Fruit fly (Drosophila melanogaster) Kc167 (cell line): ENCODE measurements around the gene CG17344.

ENCODE experiments used
- Myc ChIP-seq: fragments of >200 bp; optimal IDR thresholded peaks from 2 replicates; lab custom pipeline; 2017; ENCODE audit warnings: missing external identifiers
- Sin3A ChIP-seq: fragments of >200 bp; optimal IDR thresholded peaks from 2 replicates; lab custom pipeline; 2018; ENCODE audit warnings: missing external identifiers
- h ChIP-seq: fragments of >200 bp; optimal IDR thresholded peaks from 3 replicates; lab custom pipeline; 2018; ENCODE audit warnings: missing external identifiers
- insv ChIP-seq: fragments of >200 bp; optimal IDR thresholded peaks from 3 replicates; lab custom pipeline; 2018; ENCODE audit warnings: missing external identifiers
- psq ChIP-seq: fragments of >200 bp; optimal IDR thresholded peaks from 2 replicates; lab custom pipeline; 2017; ENCODE audit warnings: missing external identifiers
- ttk ChIP-seq: sonication (Bioruptor generic); optimal IDR thresholded peaks from 2 replicates; lab custom pipeline; 2017; ENCODE audit warnings: missing external identifiers

CG17344 gene

DNA sequence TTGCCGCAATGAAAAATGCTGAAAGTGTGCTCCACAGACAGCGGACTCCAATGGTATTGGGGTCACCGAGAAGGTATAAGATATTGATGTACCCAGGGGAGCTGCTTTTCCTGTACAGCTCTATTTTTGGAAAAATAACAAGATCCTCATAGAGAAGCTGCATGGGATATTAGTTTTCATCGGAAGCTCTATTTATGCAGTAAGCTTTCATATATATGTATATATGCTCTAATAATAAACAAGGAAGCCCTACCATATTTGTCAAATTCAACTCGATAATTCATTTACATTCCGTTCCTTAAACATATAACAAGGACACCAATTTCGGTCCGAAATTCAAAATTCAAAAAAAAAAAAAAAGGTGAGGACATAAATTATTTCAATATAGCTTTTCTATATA lies at the start of gene CG17344, which contains the start of gene CG43731:
TSS of gene CG17344 (plus strand) at position 301 of the 400 bp plus-strand sequence.
TSS of gene CG43731 (plus strand) at position 301 of the 400 bp plus-strand sequence.
- no peak for TF ChIP-seq Sin3A (lab: Kevin White, UChicago)
- TF ChIP-seq insv (lab: Kevin White, UChicago): no peak
- TF ChIP-seq ttk (lab: Kevin White, UChicago): no peak
- TF ChIP-seq h (lab: Kevin White, UChicago): no peak
- no peak for TF ChIP-seq psq
- TF ChIP-seq Myc (lab: Kevin White, UChicago): no peak

- TF ChIP-seq Sin3A (lab: Kevin White, UChicago) (no peak), Myc (lab: Kevin White, UChicago) (no peak), insv (lab: Kevin White, UChicago) (no peak), psq (no peak), h (lab: Kevin White, UChicago) (no peak), ttk (lab: Kevin White, UChicago) (no peak)
Observed at dm6 chr2L:19053860-19054515, 47.9 kb upstream of the CG17344 start, which contains the start of gene CG10492. TSS of gene CG10492 (plus strand) at chr2L:19054078.

DNA sequence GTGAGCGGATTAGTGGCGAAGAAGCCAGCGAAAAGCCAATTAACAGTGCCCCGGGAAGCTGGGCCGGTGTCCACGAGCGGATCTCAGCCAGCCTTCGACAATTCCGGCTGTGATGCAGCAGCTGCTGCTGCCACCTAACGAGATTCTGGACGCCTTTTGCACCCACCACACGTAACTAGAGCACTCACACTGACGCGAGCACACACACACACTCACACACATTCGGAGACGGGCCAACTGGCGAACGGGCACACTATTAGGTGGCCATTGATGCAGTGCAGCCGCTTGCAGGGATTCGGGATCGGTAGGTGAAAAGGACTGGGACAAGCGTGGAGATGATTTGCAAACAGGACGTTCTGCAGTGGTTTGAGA lies 47.3 kb upstream of the CG17344 start:
- no peak for TF ChIP-seq h (lab: Kevin White, UChicago)
- no peak for TF ChIP-seq Sin3A (lab: Kevin White, UChicago)
- TF ChIP-seq insv (lab: Kevin White, UChicago): no peak
- TF ChIP-seq psq: no peak
- TF ChIP-seq Myc (lab: Kevin White, UChicago): no peak
- no peak for TF ChIP-seq ttk (lab: Kevin White, UChicago)

dm6 chr2L:19057799-19058198 lies 44.0 kb upstream of the CG17344 start:
- TF ChIP-seq h (lab: Kevin White, UChicago) (no peak), psq (no peak), insv (lab: Kevin White, UChicago) (no peak), Sin3A (lab: Kevin White, UChicago) (no peak), ttk (lab: Kevin White, UChicago) (no peak), Myc (lab: Kevin White, UChicago) (no peak)

DNA sequence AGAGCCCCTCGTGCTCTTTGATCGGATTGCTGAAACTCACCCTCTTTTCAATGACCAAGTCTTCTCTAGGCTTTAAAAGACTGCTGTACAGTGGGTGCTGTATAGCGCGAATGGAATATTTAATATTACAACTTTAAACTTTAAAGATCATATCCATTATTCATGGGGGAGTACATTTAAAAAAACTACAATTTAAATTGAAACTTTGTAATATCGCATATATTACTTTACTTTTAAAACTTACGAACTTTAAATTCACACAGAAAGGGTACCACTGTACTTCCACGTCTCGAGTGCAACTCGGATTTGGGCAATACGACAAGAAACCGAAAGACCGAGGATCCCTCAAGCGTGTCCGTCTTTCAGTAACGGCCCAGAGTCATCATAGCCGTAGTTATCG lies 42.9 kb upstream of the CG17344 start, which contains the start of gene Phlpp:
TSS of gene Phlpp (plus strand) at position 214 of the 400 bp plus-strand sequence.
- TF ChIP-seq h (lab: Kevin White, UChicago): no peak
- TF ChIP-seq ttk (lab: Kevin White, UChicago): no peak
- no peak for TF ChIP-seq Myc (lab: Kevin White, UChicago)
- TF ChIP-seq Sin3A (lab: Kevin White, UChicago): no peak
- TF ChIP-seq psq: no peak
- TF ChIP-seq insv (lab: Kevin White, UChicago): no peak

DNA sequence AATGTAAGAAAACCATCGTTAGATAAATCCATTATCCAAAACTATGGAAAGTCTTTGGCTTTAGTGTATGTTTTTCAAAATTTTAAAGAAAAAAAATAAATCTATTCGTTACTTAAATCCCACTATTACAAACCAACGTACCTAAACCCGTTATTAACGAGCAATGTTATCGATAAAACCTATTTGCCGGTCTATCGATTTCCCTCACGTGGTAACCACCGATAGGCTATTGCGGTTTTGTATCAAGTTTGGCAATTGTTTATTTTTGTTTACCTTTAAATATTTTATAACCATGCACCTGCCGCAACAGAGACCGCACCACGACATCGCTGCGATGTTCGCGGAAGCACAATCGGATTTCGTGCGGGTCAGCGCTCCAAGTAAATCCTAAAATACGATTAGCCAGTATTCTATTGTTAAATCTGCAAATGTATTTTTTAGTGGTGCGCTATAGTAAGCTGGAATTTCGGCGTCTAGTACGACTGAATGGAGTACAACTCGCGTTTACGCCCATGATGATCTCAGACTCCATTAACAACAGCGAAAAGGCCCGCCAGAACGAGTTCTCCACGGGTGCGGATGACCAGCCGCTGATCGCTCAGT lies 38.7 kb upstream of the CG17344 start, which contains the start of gene Dus4:
TSS of gene Dus4 (plus strand) at position 206 of the 603 bp plus-strand sequence.
- TF ChIP-seq psq: no peak
- TF ChIP-seq Myc (lab: Kevin White, UChicago): no peak
- TF ChIP-seq ttk (lab: Kevin White, UChicago): no peak
- no peak for TF ChIP-seq h (lab: Kevin White, UChicago)
- TF ChIP-seq Sin3A (lab: Kevin White, UChicago): no peak
- no peak for TF ChIP-seq insv (lab: Kevin White, UChicago)

- TF ChIP-seq Myc (lab: Kevin White, UChicago) (no peak), Sin3A (lab: Kevin White, UChicago) (no peak), insv (lab: Kevin White, UChicago) (no peak), h (lab: Kevin White, UChicago) (no peak), psq (no peak), ttk (lab: Kevin White, UChicago) (no peak)
Observed at dm6 chr2L:19064706-19065105, 37.1 kb upstream of the CG17344 start, which contains the start of gene CG17343. TSS of gene CG17343 (plus strand) at chr2L:19064929.

DNA sequence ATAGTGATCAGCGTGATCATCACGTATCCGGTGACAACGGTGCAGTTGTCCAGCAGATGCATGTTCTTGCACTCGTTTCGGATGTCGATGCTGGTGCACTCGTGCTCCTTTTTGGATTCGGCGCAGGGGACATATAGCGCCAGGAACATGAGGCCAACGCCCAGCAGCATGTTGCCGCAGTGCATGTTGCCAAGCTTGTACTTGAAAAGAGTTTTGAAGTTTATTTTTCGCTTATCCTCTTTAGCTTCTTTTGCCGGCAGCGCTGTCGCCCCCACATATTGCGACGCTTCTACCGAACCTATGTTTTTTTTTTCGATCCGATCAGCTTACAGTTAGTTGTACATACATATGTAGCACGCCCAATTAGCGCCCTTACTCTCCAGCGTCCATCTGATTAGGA lies 33.5 kb upstream of the CG17344 start:
- TF ChIP-seq insv (lab: Kevin White, UChicago) (no peak), ttk (lab: Kevin White, UChicago) (no peak), Sin3A (lab: Kevin White, UChicago) (no peak), h (lab: Kevin White, UChicago) (no peak), Myc (lab: Kevin White, UChicago) (no peak), psq (no peak)

DNA sequence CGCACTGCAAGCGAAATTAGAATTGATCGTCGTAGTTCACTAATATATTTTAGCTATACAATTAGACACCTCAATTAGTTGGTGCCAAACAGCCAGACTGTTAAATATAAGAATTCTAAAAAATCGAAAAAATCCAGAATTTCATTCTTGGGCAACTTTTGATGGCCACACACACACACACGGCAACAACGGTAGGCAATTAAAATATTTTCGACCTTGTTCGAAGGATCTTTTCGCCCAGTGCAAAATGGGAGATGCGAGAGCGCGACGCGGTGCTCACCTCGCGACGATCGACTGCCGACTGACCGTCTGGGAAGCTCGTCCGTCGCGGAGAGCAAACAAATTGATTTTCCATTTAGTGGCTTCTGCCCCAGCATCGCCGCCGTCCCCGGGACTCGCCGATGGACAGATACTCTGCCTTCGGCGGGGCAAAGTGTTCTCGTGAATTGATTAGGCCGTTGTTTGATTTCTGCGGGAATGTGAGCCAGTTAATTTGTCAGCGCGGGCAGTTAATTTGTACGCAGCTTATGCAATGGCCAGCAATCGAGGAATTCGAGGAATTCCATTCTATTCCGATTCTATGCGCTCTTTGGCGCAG lies 32.2 kb upstream of the CG17344 start, which contains the start of gene CG10702:
TSS of gene CG10702 (minus strand) at position 304 of the 598 bp plus-strand sequence.
- TF ChIP-seq ttk (lab: Kevin White, UChicago): no peak
- TF ChIP-seq h (lab: Kevin White, UChicago): no peak
- TF ChIP-seq psq: no peak

- TF ChIP-seq Myc (lab: Kevin White, UChicago) (no peak), psq (no peak), insv (lab: Kevin White, UChicago) (no peak), h (lab: Kevin White, UChicago) (no peak), Sin3A (lab: Kevin White, UChicago) (no peak), ttk (lab: Kevin White, UChicago) (no peak)
Observed at dm6 chr2L:19071713-19072112, 30.1 kb upstream of the CG17344 start.

DNA sequence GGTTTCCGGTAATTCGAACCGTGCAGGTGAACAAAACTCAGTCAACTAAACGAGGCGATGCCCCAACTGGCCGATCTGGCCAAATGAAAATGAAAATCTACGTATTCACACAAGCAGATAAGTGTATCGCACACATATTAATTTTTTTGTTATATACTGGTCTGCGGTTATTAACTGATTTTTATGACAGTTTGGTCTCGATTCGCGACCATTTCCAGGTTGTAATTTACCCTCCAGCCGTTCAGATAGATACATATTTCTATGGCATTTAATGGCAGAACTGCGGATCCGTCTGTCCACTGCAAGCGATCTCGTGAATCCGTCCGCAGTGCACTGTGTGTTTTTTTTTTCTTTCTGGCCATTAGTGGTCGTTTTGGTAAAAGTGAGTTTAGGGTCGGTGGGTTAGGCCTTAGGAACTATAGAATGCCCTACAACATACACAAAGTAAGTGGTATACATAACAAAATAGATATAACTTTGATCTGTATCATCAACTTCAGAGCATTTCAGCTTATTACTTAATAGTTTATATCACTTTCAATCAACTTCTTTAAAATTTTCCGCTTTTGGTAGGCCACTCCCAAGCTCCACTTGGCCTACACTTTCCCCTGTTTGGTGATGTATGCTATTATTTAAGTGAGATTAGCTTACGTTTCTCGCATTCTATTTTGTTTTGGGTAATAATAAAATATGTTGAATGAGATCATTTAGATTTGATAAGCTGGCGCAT lies 27.6 kb upstream of the CG17344 start, which contains the start of gene CG17572:
TSS of gene CG17572 (minus strand) at position 51 of the 730 bp plus-strand sequence.
- TF ChIP-seq Myc (lab: Kevin White, UChicago) (no peak), h (lab: Kevin White, UChicago) (no peak), psq (no peak), ttk (lab: Kevin White, UChicago) (no peak), Sin3A (lab: Kevin White, UChicago) (no peak), insv (lab: Kevin White, UChicago) (no peak)
